Worm (Caenorhabditis elegans) whole organism, L1 larva: ENCODE results near the gene srx-16.

Experiments
- aha-1 ChIP-seq: fragments of 150-350 bp; optimal IDR thresholded peaks from 2 replicates; lab custom pipeline; 2014; ENCODE audit warnings: missing biosample characterization, missing genetic modification characterization
- ama-1 ChIP-seq: fragments of 150-350 bp; optimal IDR thresholded peaks from 2 replicates; lab custom pipeline; 2014
- ceh-82 ChIP-seq, 3 experiments: fragments of 150-350 bp in 1 of 3; sonication (generic microtip) in 2 of 3; optimal IDR thresholded peaks; 2 replicates each; lab custom pipeline; 2014 to 2017; ENCODE audit warnings: missing biosample characterization in 3 of 3, missing genetic modification characterization in 3 of 3
- ceh-90 ChIP-seq: sonication (generic microtip); optimal IDR thresholded peaks from 2 replicates; lab custom pipeline; 2016; ENCODE audit warnings: missing genetic modification characterization, missing compliant biosample characterization
- elt-2 ChIP-seq: sonication (generic microtip); optimal IDR thresholded peaks from 2 replicates; lab custom pipeline; 2016; ENCODE audit warnings: missing genetic modification characterization, mild to moderate bottlenecking, inconsistent platforms, missing compliant biosample characterization, missing genetic modification reagents
- fkh-4 ChIP-seq: sonication (generic microtip); optimal IDR thresholded peaks from 2 replicates; lab custom pipeline; 2016; ENCODE audit warnings: missing compliant biosample characterization, missing genetic modification characterization, borderline replicate concordance
- fos-1 ChIP-seq: fragments of 150-350 bp; optimal IDR thresholded peaks from 2 replicates; lab custom pipeline; 2014; ENCODE audit warnings: missing biosample characterization, missing genetic modification characterization
- nhr-237 ChIP-seq: fragments of 150-350 bp; optimal IDR thresholded peaks from 2 replicates; lab custom pipeline; 2014; ENCODE audit warnings: missing biosample characterization, missing genetic modification characterization
- nhr-76 ChIP-seq: sonication (generic microtip); optimal IDR thresholded peaks from 2 replicates; lab custom pipeline; 2017; ENCODE audit warnings: missing biosample characterization, missing genetic modification characterization
- nhr-85 ChIP-seq: sonication (generic microtip); peaks from one replicate; lab custom pipeline; 2016; ENCODE audit warnings: missing genetic modification characterization, inconsistent platforms, missing compliant biosample characterization
- unc-62 ChIP-seq: fragments of 150-350 bp; optimal IDR thresholded peaks from 2 replicates; lab custom pipeline; 2014; ENCODE audit warnings: missing biosample characterization, missing genetic modification reagents, missing genetic modification characterization
- ztf-4 ChIP-seq: fragments of 150-350 bp; optimal IDR thresholded peaks from 2 replicates; lab custom pipeline; 2014; ENCODE audit warnings: missing biosample characterization, missing genetic modification characterization

- TF ChIP-seq aha-1 (tag; lab: Kevin White, UChicago) (no peak), ceh-90 (tag; lab: Kevin White, UChicago) (no peak), elt-2 (tag; lab: Kevin White, UChicago) (no peak), unc-62 (GFP tag; lab: Kevin White, UChicago) (no peak), ceh-82 (tag; optimal IDR thresholded peaks at IDR 0.05; lab: Kevin White, UChicago) (no peak), nhr-76 (tag; lab: Kevin White, UChicago) (no peak), ama-1 (lab: Kevin White, UChicago) (no peak), nhr-85 (tag; lab: Kevin White, UChicago) (no peak), fos-1 (tag; lab: Kevin White, UChicago) (no peak), fkh-4 (tag; lab: Kevin White, UChicago) (no peak), ztf-4 (no peak), nhr-237 (tag; lab: Kevin White, UChicago) (no peak)
These were observed 6.7 kb downstream of the srx-16 start, which contains the start of gene nhr-161 for ce11 chrV:6982813-6983212.
